Worm (Caenorhabditis elegans) whole organism, L4 larva: ENCODE results near the gene B0336.12.

ENCODE experiments used
- ama-1 ChIP-seq: fragments of 150-350 bp; optimal IDR thresholded peaks from 2 replicates; lab custom pipeline; 2014; ENCODE audit warnings: inconsistent platforms, mixed read lengths
- lsy-2 ChIP-seq, 2 experiments: fragments of 150-350 bp in 1 of 2; sonication (generic microtip) in 1 of 2; optimal IDR thresholded peaks; 2 replicates each; lab custom pipeline; 2014 to 2017; ENCODE audit warnings: missing biosample characterization in 2 of 2, missing genetic modification characterization in 2 of 2

- TF ChIP-seq ama-1 (lab: Kevin White, UChicago) = no peak
- TF ChIP-seq lsy-2 (tag; optimal IDR thresholded peaks at IDR 0.05; lab: Kevin White, UChicago) = no peak
These were observed 11.5 kb upstream of the B0336.12 start for ce11 chrIII:5721488-5721887.
